Fruit fly (Drosophila melanogaster) whole organism, embryonic: ENCODE results near the gene CG9667.

Experiments
- Ada2b ChIP-seq: fragments of 200-800 bp; sonication (Bioruptor generic); IDR thresholded peaks from 2 replicates; pipeline ENCODE4 v1.3.6; 2022; ENCODE audit warnings: missing biosample characterization, missing genetic modification characterization
- BEAF-32 ChIP-seq: fragments of 200-800 bp; sonication (Bioruptor generic); optimal IDR thresholded peaks from 3 replicates; lab custom pipeline; 2017; ENCODE audit warnings: missing biosample characterization, missing genetic modification characterization, mild to moderate bottlenecking, moderate library complexity, missing genetic modification reagents
- Blimp-1 ChIP-seq: fragments of 200-800 bp; sonication (Bioruptor generic); optimal IDR thresholded peaks from 3 replicates; lab custom pipeline; 2018; ENCODE audit warnings: missing biosample characterization, missing genetic modification characterization, mild to moderate bottlenecking, moderate library complexity, missing genetic modification reagents
- CG10209 ChIP-seq: fragments of 200-800 bp; sonication (Bioruptor generic); optimal IDR thresholded peaks from 3 replicates; lab custom pipeline; 2017; ENCODE audit warnings: missing biosample characterization, mild to moderate bottlenecking, missing genetic modification characterization, missing genetic modification reagents
- CG11398 ChIP-seq: fragments of 200-800 bp; sonication (Bioruptor generic); optimal IDR thresholded peaks from 2 replicates; lab custom pipeline; 2016; ENCODE audit warnings: missing biosample characterization, missing genetic modification characterization
- CG11560 ChIP-seq: fragments of 200-800 bp; sonication (Bioruptor generic); IDR thresholded peaks from 3 replicates; pipeline ENCODE4 v1.3.6; 2022; ENCODE audit warnings: missing biosample characterization, missing genetic modification characterization
- CG14965 ChIP-seq: fragments of 200-800 bp; sonication (Bioruptor generic); optimal IDR thresholded peaks from 2 replicates; lab custom pipeline; 2016; ENCODE audit warnings: missing biosample characterization, missing genetic modification characterization, borderline replicate concordance
- CG15601 ChIP-seq: fragments of 200-800 bp; sonication (Bioruptor generic); optimal IDR thresholded peaks from 3 replicates; lab custom pipeline; 2019; ENCODE audit warnings: missing biosample characterization, mild to moderate bottlenecking, missing genetic modification characterization, moderate library complexity
- CG16813 ChIP-seq: fragments of 200-800 bp; sonication (Bioruptor generic); IDR thresholded peaks from 3 replicates; pipeline ENCODE4 v1.3.6; 2022; ENCODE audit warnings: missing biosample characterization, missing genetic modification characterization; ENCODE audit not compliant: partially characterized antibody
- CG16863 ChIP-seq: fragments of 200-800 bp; sonication (Bioruptor generic); optimal IDR thresholded peaks from 3 replicates; lab custom pipeline; 2016; ENCODE audit warnings: missing biosample characterization, missing genetic modification characterization
- CG17361 ChIP-seq: fragments of 200-800 bp; sonication (Bioruptor generic); IDR thresholded peaks from 3 replicates; pipeline ENCODE4 v1.3.6; 2022; ENCODE audit warnings: missing biosample characterization, missing genetic modification characterization
- CG17612 ChIP-seq: fragments of 200-800 bp; sonication (Bioruptor generic); IDR thresholded peaks from 2 replicates; pipeline ENCODE4 v1.3.6; 2022; ENCODE audit warnings: missing biosample characterization, missing genetic modification characterization
- CG1832 ChIP-seq: fragments of 200-800 bp; sonication (Bioruptor generic); optimal IDR thresholded peaks from 2 replicates; lab custom pipeline; 2017; ENCODE audit warnings: missing biosample characterization, mild to moderate bottlenecking, missing genetic modification characterization, inconsistent platforms
- CG2129 ChIP-seq: fragments of 200-800 bp; sonication (Bioruptor generic); IDR thresholded peaks from 2 replicates; pipeline ENCODE4 v1.3.6; 2022; ENCODE audit warnings: missing biosample characterization, missing genetic modification characterization; ENCODE audit not compliant: partially characterized antibody
- CG31388 ChIP-seq: fragments of 200-800 bp; sonication (Bioruptor generic); optimal IDR thresholded peaks from 2 replicates; lab custom pipeline; 2016; ENCODE audit warnings: missing biosample characterization, missing genetic modification characterization
- CG31441 ChIP-seq: fragments of 200-800 bp; sonication (Bioruptor generic); IDR thresholded peaks from 2 replicates; pipeline ENCODE4 v1.3.6; 2022; ENCODE audit warnings: missing biosample characterization, missing genetic modification characterization
- CG3163 ChIP-seq: fragments of 200-800 bp; sonication (Bioruptor generic); optimal IDR thresholded peaks from 3 replicates; lab custom pipeline; 2016; ENCODE audit warnings: missing biosample characterization, missing genetic modification characterization
- CG34376 ChIP-seq: fragments of 200-800 bp; sonication (Bioruptor generic); optimal IDR thresholded peaks from 2 replicates; lab custom pipeline; 2018; ENCODE audit warnings: missing biosample characterization, mild to moderate bottlenecking, missing genetic modification characterization
- CG3726 ChIP-seq: fragments of 200-800 bp; sonication (Bioruptor generic); IDR thresholded peaks from 3 replicates; pipeline ENCODE4, ENCODE4 v1.3.6; 2022; ENCODE audit warnings: missing biosample characterization, missing genetic modification characterization
- CG9437 ChIP-seq: fragments of 200-800 bp; sonication (Bioruptor generic); optimal IDR thresholded peaks from 2 replicates; lab custom pipeline; 2018; ENCODE audit warnings: missing biosample characterization, mild to moderate bottlenecking, missing genetic modification characterization
- CG9876 ChIP-seq: fragments of 200-800 bp; sonication (Bioruptor generic); optimal IDR thresholded peaks from 2 replicates; lab custom pipeline; 2016; ENCODE audit warnings: missing biosample characterization, missing genetic modification characterization
- Dbx ChIP-seq: fragments of 200-800 bp; sonication (Bioruptor generic); IDR thresholded peaks from 3 replicates; pipeline ENCODE4 v1.3.6; 2022; ENCODE audit warnings: missing biosample characterization, missing genetic modification characterization
- Dll ChIP-seq: fragments of 200-800 bp; sonication (Bioruptor generic); IDR thresholded peaks from 4 replicates; pipeline ENCODE4 v1.3.6; 2022; ENCODE audit warnings: missing biosample characterization, missing genetic modification characterization; ENCODE audit not compliant: partially characterized antibody
- Doc3 ChIP-seq: fragments of 200-800 bp; sonication (Bioruptor generic); IDR thresholded peaks from 3 replicates; pipeline ENCODE4 v1.3.6; 2022; ENCODE audit warnings: missing biosample characterization, missing genetic modification characterization; ENCODE audit not compliant: partially characterized antibody
- E2f2 ChIP-seq: fragments of 200-800 bp; sonication (Bioruptor generic); IDR thresholded peaks from 2 replicates; pipeline ENCODE4 v1.3.6; 2022; ENCODE audit warnings: missing biosample characterization, missing genetic modification characterization
- ERR ChIP-seq: fragments of 200-800 bp; sonication (Bioruptor generic); optimal IDR thresholded peaks from 2 replicates; lab custom pipeline; 2016; ENCODE audit warnings: missing biosample characterization, missing genetic modification characterization
- Eip74EF ChIP-seq, 2 experiments: fragments of 200-800 bp in 1 of 2; fragments of >200 bp in 1 of 2; sonication (Bioruptor generic) in 1 of 2; optimal IDR thresholded peaks; 2 replicates each; lab custom pipeline; 2017 to 2019; ENCODE audit warnings: missing biosample characterization in 2 of 2, missing genetic modification characterization in 2 of 2, mild to moderate bottlenecking in 1 of 2, moderate library complexity in 1 of 2
- Fer1 ChIP-seq: fragments of 200-800 bp; sonication (Bioruptor generic); optimal IDR thresholded peaks from 2 replicates; lab custom pipeline; 2017; ENCODE audit warnings: missing biosample characterization, mild to moderate bottlenecking, missing genetic modification characterization
- PHDP ChIP-seq: fragments of 200-800 bp; sonication (Bioruptor generic); optimal IDR thresholded peaks from 3 replicates; lab custom pipeline; 2018; ENCODE audit warnings: missing biosample characterization, mild to moderate bottlenecking, missing genetic modification characterization, moderate library complexity
- Scr ChIP-seq: fragments of 200-800 bp; sonication (Bioruptor generic); IDR thresholded peaks from 2 replicates; pipeline ENCODE4 v1.3.6; 2022; ENCODE audit warnings: missing biosample characterization, missing genetic modification characterization; ENCODE audit not compliant: partially characterized antibody
- Sox102F ChIP-seq: fragments of 200-800 bp; sonication (Bioruptor generic); optimal IDR thresholded peaks from 2 replicates; lab custom pipeline; 2018; ENCODE audit warnings: missing biosample characterization, mild to moderate bottlenecking, missing genetic modification characterization, moderate library complexity
- TFAM ChIP-seq: fragments of 200-800 bp; sonication (Bioruptor generic); optimal IDR thresholded peaks from 2 replicates; lab custom pipeline; 2017; ENCODE audit warnings: missing biosample characterization, missing genetic modification characterization, inconsistent platforms
- al ChIP-seq: fragments of 200-800 bp; sonication (Bioruptor generic); IDR thresholded peaks from 2 replicates; pipeline ENCODE4 v1.3.6; 2022; ENCODE audit warnings: missing biosample characterization, missing genetic modification characterization
- ap ChIP-seq: fragments of 200-800 bp; sonication (Bioruptor generic); IDR thresholded peaks from 2 replicates; pipeline ENCODE4 v1.3.6; 2022; ENCODE audit warnings: missing biosample characterization, missing genetic modification characterization
- ato ChIP-seq: fragments of 200-800 bp; sonication (Bioruptor generic); IDR thresholded peaks from 2 replicates; pipeline ENCODE4 v1.3.6; 2022; ENCODE audit warnings: missing biosample characterization, missing genetic modification characterization; ENCODE audit not compliant: partially characterized antibody
- bsh ChIP-seq, 2 experiments: fragments of 200-800 bp; sonication (Bioruptor generic); optimal IDR thresholded peaks; 2 replicates each; lab custom pipeline; 2017 to 2018; ENCODE audit warnings: mild to moderate bottlenecking in 2 of 2, missing biosample characterization in 2 of 2, missing genetic modification characterization in 2 of 2, moderate library complexity in 1 of 2
- chn ChIP-seq: fragments of 200-800 bp; sonication (Bioruptor generic); optimal IDR thresholded peaks from 2 replicates; lab custom pipeline; 2016; ENCODE audit warnings: missing biosample characterization, missing genetic modification characterization
- disco-r ChIP-seq: fragments of 200-800 bp; sonication (Bioruptor generic); optimal IDR thresholded peaks from 2 replicates; lab custom pipeline; 2016; ENCODE audit warnings: missing biosample characterization, missing genetic modification characterization
- dm ChIP-seq: fragments of 200-800 bp; sonication (Bioruptor generic); optimal IDR thresholded peaks from 3 replicates; lab custom pipeline; 2016; ENCODE audit warnings: missing biosample characterization, missing genetic modification characterization
- dmrt99B ChIP-seq: fragments of 200-800 bp; sonication (Bioruptor generic); optimal IDR thresholded peaks from 2 replicates; lab custom pipeline; 2018; ENCODE audit warnings: missing biosample characterization, mild to moderate bottlenecking, missing genetic modification characterization, moderate library complexity
- fd96Cb ChIP-seq: fragments of 200-800 bp; sonication (Bioruptor generic); optimal IDR thresholded peaks from 2 replicates; lab custom pipeline; 2018; ENCODE audit warnings: missing biosample characterization, mild to moderate bottlenecking, missing genetic modification characterization, moderate library complexity
- ham ChIP-seq: fragments of 200-800 bp; sonication (Bioruptor generic); IDR thresholded peaks from 2 replicates; pipeline ENCODE4 v1.3.6; 2022; ENCODE audit warnings: missing biosample characterization, missing genetic modification characterization
- hth ChIP-seq: fragments of >200 bp; optimal IDR thresholded peaks from 2 replicates; lab custom pipeline; 2017; ENCODE audit warnings: inconsistent platforms
- pho ChIP-seq: fragments of 200-800 bp; sonication (Bioruptor generic); optimal IDR thresholded peaks from 2 replicates; lab custom pipeline; 2016; ENCODE audit warnings: missing biosample characterization, missing genetic modification characterization
- repo ChIP-seq: fragments of 200-800 bp; sonication (Bioruptor generic); optimal IDR thresholded peaks from 2 replicates; lab custom pipeline; 2016; ENCODE audit warnings: missing biosample characterization, missing genetic modification characterization
- sisA ChIP-seq: fragments of 200-800 bp; sonication (Bioruptor generic); IDR thresholded peaks from 2 replicates; pipeline ENCODE4 v1.3.6; 2022; ENCODE audit warnings: missing biosample characterization, missing genetic modification characterization
- tgo ChIP-seq: fragments of 200-800 bp; sonication (Bioruptor generic); IDR thresholded peaks from 3 replicates; pipeline ENCODE4 v1.3.6; 2022; ENCODE audit warnings: missing biosample characterization, missing genetic modification characterization
- tio ChIP-seq: fragments of 200-800 bp; sonication (Bioruptor generic); optimal IDR thresholded peaks from 2 replicates; lab custom pipeline; 2017; ENCODE audit warnings: missing biosample characterization, missing genetic modification characterization, inconsistent platforms
- wdn ChIP-seq: fragments of 200-800 bp; sonication (Bioruptor generic); IDR thresholded peaks from 2 replicates; pipeline ENCODE4 v1.3.6; 2022; ENCODE audit warnings: missing biosample characterization, missing genetic modification characterization
- z ChIP-seq: fragments of 200-800 bp; sonication (Bioruptor generic); IDR thresholded peaks from 3 replicates; pipeline ENCODE4 v1.3.6; 2022; ENCODE audit warnings: missing biosample characterization, missing genetic modification characterization

Gene CG9667

dm6 chr3R:8110198-8110642 lies 15.9 kb downstream of the CG9667 start (continued):
- peak in 1 of 2 experiments; percentile 20 for TF ChIP-seq Eip74EF (GFP tag; optimal IDR thresholded peaks at IDR 0.05; lab: Kevin White, UChicago)
- peak; percentile 11 for TF ChIP-seq CG3163
- TF ChIP-seq ap (GFP tag; lab: Robert Waterston, UW), result peak; percentile 40; the same call in 1 of the 2 replicates
- peak; percentile 68 for TF ChIP-seq Blimp-1 (GFP tag; lab: Kevin White, UChicago)
- TF ChIP-seq wdn (GFP tag; lab: Robert Waterston, UW), result peak; percentile 37; the same call in 1 of the 2 replicates
- TF ChIP-seq Dll (GFP tag; lab: Robert Waterston, UW), result no peak
- no peak for TF ChIP-seq TFAM (GFP tag; lab: Kevin White, UChicago)
- no peak for TF ChIP-seq al (GFP tag; lab: Robert Waterston, UW)
- peak; percentile 64 for TF ChIP-seq PHDP
- peak; percentile 4 for TF ChIP-seq CG9437 (GFP tag; lab: Kevin White, UChicago)
- no peak for TF ChIP-seq CG3726 (GFP tag; lab: Robert Waterston, UW)
- TF ChIP-seq CG16863, result peak; percentile 61
- TF ChIP-seq pho, result peak; percentile 34
- no peak for TF ChIP-seq CG14965 (GFP tag; lab: Kevin White, UChicago)
- TF ChIP-seq hth (lab: Kevin White, UChicago), result no peak
- peak; percentile 62 for TF ChIP-seq tio (GFP tag; lab: Kevin White, UChicago)
- peak; percentile 76 for TF ChIP-seq Fer1 (GFP tag; lab: Kevin White, UChicago)
- TF ChIP-seq Sox102F, result peak; percentile 79
- TF ChIP-seq disco-r (GFP tag; lab: Kevin White, UChicago), result peak; percentile 31
- TF ChIP-seq repo, result peak; percentile 59
- peak; percentile 32 to 78 for TF ChIP-seq bsh (GFP tag; optimal IDR thresholded peaks at IDR 0.05; lab: Kevin White, UChicago)
- TF ChIP-seq chn (GFP tag; lab: Kevin White, UChicago), result peak; percentile 43
- no peak for TF ChIP-seq z (GFP tag; lab: Robert Waterston, UW)
- TF ChIP-seq ham, result no peak
- no peak for TF ChIP-seq CG2129 (GFP tag; lab: Robert Waterston, UW)
- peak; percentile 63 for TF ChIP-seq Ada2b (GFP tag; lab: Robert Waterston, UW)
- TF ChIP-seq BEAF-32, result no peak
- TF ChIP-seq CG10209 (GFP tag; lab: Kevin White, UChicago), result peak; percentile 61
- 0 out of 3 replicates have a peak, but pooled peaks have one; percentile 37 for TF ChIP-seq CG11560 (tag; lab: Robert Waterston, UW)
- peak; percentile 64 for TF ChIP-seq fd96Cb (tag; lab: Kevin White, UChicago)
- TF ChIP-seq CG16813 (GFP tag; lab: Robert Waterston, UW), result no peak
- no peak for TF ChIP-seq CG34376
- TF ChIP-seq CG9876, result peak; percentile 12
- peak; percentile 66 for TF ChIP-seq tgo (GFP tag; lab: Robert Waterston, UW)
- TF ChIP-seq CG31441, result peak; percentile 67
- TF ChIP-seq ato (GFP tag; lab: Robert Waterston, UW), result no peak
- peak; percentile 53; the same call in 1 of the 3 replicates for TF ChIP-seq Dbx (GFP tag; lab: Robert Waterston, UW)
- no peak for TF ChIP-seq Scr (GFP tag; lab: Robert Waterston, UW)
- 0 out of 2 replicates have a peak, but pooled peaks have one; percentile 11 for TF ChIP-seq CG17612 (GFP tag; lab: Robert Waterston, UW)
- peak; percentile 69; the same call in 2 of the 3 replicates for TF ChIP-seq CG17361 (GFP tag; lab: Robert Waterston, UW)
- no peak for TF ChIP-seq ERR
- peak; percentile 39 for TF ChIP-seq dm (GFP tag; lab: Kevin White, UChicago)
- TF ChIP-seq CG1832 (GFP tag; lab: Kevin White, UChicago), result no peak
- TF ChIP-seq dmrt99B, result peak; percentile 77
- TF ChIP-seq sisA, result peak; percentile 57; the same call in 1 of the 2 replicates
- peak; percentile 66 for TF ChIP-seq CG11398 (GFP tag; lab: Kevin White, UChicago)
- no peak for TF ChIP-seq Doc3 (GFP tag; lab: Robert Waterston, UW)
- TF ChIP-seq CG15601 (tag; lab: Kevin White, UChicago), result peak; percentile 40
- TF ChIP-seq E2f2 (GFP tag; lab: Robert Waterston, UW), result no peak; the same call in 1 of the 2 replicates
- TF ChIP-seq CG31388 (GFP tag; lab: Kevin White, UChicago), result no peak
